Worm (Caenorhabditis elegans) whole organism, L2 larva: ENCODE data around the gene sre-7.

Source experiments
- R02D3.7 ChIP-seq: fragments of 150-350 bp; optimal IDR thresholded peaks from 2 replicates; lab custom pipeline; 2014; ENCODE audit warnings: missing biosample characterization, missing genetic modification characterization
- ama-1 ChIP-seq: fragments of 150-350 bp; optimal IDR thresholded peaks from 2 replicates; lab custom pipeline; 2018; ENCODE audit warnings: inconsistent platforms
- blmp-1 ChIP-seq: sonication (generic microtip); optimal IDR thresholded peaks from 2 replicates; lab custom pipeline; 2017; ENCODE audit warnings: missing genetic modification characterization, mild to moderate bottlenecking, missing compliant biosample characterization, antibody characterized with exemption, moderate library complexity; ENCODE audit not compliant: insufficient read depth
- ceh-82 ChIP-seq: fragments of 150-350 bp; optimal IDR thresholded peaks from 2 replicates; lab custom pipeline; 2014; ENCODE audit warnings: missing biosample characterization, missing genetic modification characterization
- fos-1 ChIP-seq: fragments of 150-350 bp; optimal IDR thresholded peaks from 2 replicates; lab custom pipeline; 2014; ENCODE audit warnings: missing biosample characterization, missing genetic modification characterization
- lin-13 ChIP-seq: fragments of 150-350 bp; optimal IDR thresholded peaks from 2 replicates; lab custom pipeline; 2014; ENCODE audit warnings: missing biosample characterization, missing genetic modification reagents, missing genetic modification characterization
- mdl-1 ChIP-seq, 2 experiments: fragments of 150-350 bp in 1 of 2; sonication (generic microtip) in 1 of 2; optimal IDR thresholded peaks; 2 replicates each; lab custom pipeline; 2017; ENCODE audit warnings: missing biosample characterization in 2 of 2, missing genetic modification characterization in 2 of 2
- nhr-11 ChIP-seq: fragments of 150-350 bp; optimal IDR thresholded peaks from 2 replicates; lab custom pipeline; 2014; ENCODE audit warnings: missing biosample characterization, missing genetic modification characterization
- nhr-12 ChIP-seq: fragments of 150-350 bp; optimal IDR thresholded peaks from 2 replicates; lab custom pipeline; 2014; ENCODE audit warnings: missing biosample characterization, missing genetic modification characterization
- nhr-129 ChIP-seq: fragments of 150-350 bp; optimal IDR thresholded peaks from 2 replicates; lab custom pipeline; 2014; ENCODE audit warnings: missing biosample characterization, missing genetic modification characterization
- nhr-237 ChIP-seq: fragments of 150-350 bp; optimal IDR thresholded peaks from 2 replicates; lab custom pipeline; 2014; ENCODE audit warnings: missing biosample characterization, missing genetic modification characterization
- nhr-25 ChIP-seq: fragments of 150-350 bp; sonication (generic microtip); optimal IDR thresholded peaks from 3 replicates; lab custom pipeline; 2014; ENCODE audit warnings: missing biosample characterization, missing genetic modification characterization
- snpc-4 ChIP-seq: fragments of 150-350 bp; optimal IDR thresholded peaks from 2 replicates; lab custom pipeline; 2014; ENCODE audit warnings: missing biosample characterization, missing genetic modification characterization
- ztf-11 ChIP-seq: sonication (generic microtip); optimal IDR thresholded peaks from 2 replicates; lab custom pipeline; 2017; ENCODE audit warnings: missing biosample characterization, missing genetic modification characterization

- TF ChIP-seq nhr-11 (no peak), lin-13 (GFP tag; lab: Kevin White, UChicago) (no peak), ama-1 (lab: Kevin White, UChicago) (no peak), nhr-129 (tag; lab: Kevin White, UChicago) (no peak), blmp-1 (tag; lab: Kevin White, UChicago) (no peak), nhr-12 (no peak), ceh-82 (no peak), nhr-237 (no peak), nhr-25 (tag; lab: Kevin White, UChicago) (no peak), ztf-11 (no peak), fos-1 (tag; lab: Kevin White, UChicago) (no peak), snpc-4 (tag; lab: Kevin White, UChicago) (no peak), mdl-1 (tag; optimal IDR thresholded peaks at IDR 0.05; lab: Kevin White, UChicago) (no peak), R02D3.7 (tag; lab: Kevin White, UChicago) (no peak)
Observed at ce11 chrV:14240694-14241201, 3.3 kb upstream of the sre-7 start, which contains the start of gene K02E11.10.
